Fruit fly (Drosophila melanogaster) whole organism, embryonic: ENCODE results near the gene D1.

ENCODE experiments used
- B-H2 ChIP-seq: fragments of 200-800 bp; sonication (Bioruptor generic); optimal IDR thresholded peaks from 2 replicates; lab custom pipeline; 2018; ENCODE audit warnings: missing biosample characterization, mild to moderate bottlenecking, missing genetic modification characterization
- BtbVII ChIP-seq: fragments of 200-800 bp; sonication (Bioruptor generic); optimal IDR thresholded peaks from 3 replicates; lab custom pipeline; 2017; ENCODE audit warnings: missing biosample characterization, mild to moderate bottlenecking, missing genetic modification characterization
- CG12659 ChIP-seq: fragments of 200-800 bp; sonication (Bioruptor generic); optimal IDR thresholded peaks from 3 replicates; lab custom pipeline; 2017; ENCODE audit warnings: mild to moderate bottlenecking, missing biosample characterization, missing genetic modification reagents, missing genetic modification characterization
- CG13424 ChIP-seq: fragments of 200-800 bp; sonication (Bioruptor generic); optimal IDR thresholded peaks from 2 replicates; lab custom pipeline; 2019; ENCODE audit warnings: missing biosample characterization, mild to moderate bottlenecking, missing genetic modification characterization, moderate library complexity
- CG16815 ChIP-seq: fragments of 200-800 bp; sonication (Bioruptor generic); optimal IDR thresholded peaks from 3 replicates; lab custom pipeline; 2017; ENCODE audit warnings: missing biosample characterization, mild to moderate bottlenecking, missing genetic modification characterization
- CG17385 ChIP-seq: fragments of 200-800 bp; sonication (Bioruptor generic); optimal IDR thresholded peaks from 3 replicates; lab custom pipeline; 2018; ENCODE audit warnings: missing biosample characterization, mild to moderate bottlenecking, missing genetic modification characterization
- CG1832 ChIP-seq: fragments of 200-800 bp; sonication (Bioruptor generic); optimal IDR thresholded peaks from 2 replicates; lab custom pipeline; 2017; ENCODE audit warnings: missing biosample characterization, mild to moderate bottlenecking, missing genetic modification characterization, inconsistent platforms
- CG31224 ChIP-seq: fragments of 200-800 bp; sonication (Bioruptor generic); IDR thresholded peaks from 2 replicates; pipeline ENCODE4 v1.3.6; 2022; ENCODE audit warnings: missing biosample characterization, missing genetic modification characterization
- CG34422 ChIP-seq: fragments of 200-800 bp; sonication (Bioruptor generic); IDR thresholded peaks from 3 replicates; pipeline ENCODE4 v1.3.6; 2022; ENCODE audit warnings: missing biosample characterization, missing genetic modification characterization
- CG3847 ChIP-seq: fragments of 200-800 bp; sonication (Bioruptor generic); IDR thresholded peaks from 2 replicates; pipeline ENCODE4 v1.3.6; 2022; ENCODE audit warnings: missing biosample characterization, missing genetic modification characterization
- CG7271 ChIP-seq: fragments of 200-800 bp; sonication (Bioruptor generic); optimal IDR thresholded peaks from 2 replicates; lab custom pipeline; 2018; ENCODE audit warnings: missing biosample characterization, mild to moderate bottlenecking, missing genetic modification characterization, moderate library complexity
- CG8924 ChIP-seq: fragments of 200-800 bp; optimal IDR thresholded peaks from 3 replicates; lab custom pipeline; 2019; ENCODE audit warnings: missing biosample characterization, mild to moderate bottlenecking, missing genetic modification characterization, moderate library complexity
- CG9437 ChIP-seq: fragments of 200-800 bp; sonication (Bioruptor generic); optimal IDR thresholded peaks from 2 replicates; lab custom pipeline; 2018; ENCODE audit warnings: missing biosample characterization, mild to moderate bottlenecking, missing genetic modification characterization
- D ChIP-seq, 2 experiments: fragments of 200-800 bp in 1 of 2; fragments of >200 bp in 1 of 2; sonication (Bioruptor generic) in 1 of 2; optimal IDR thresholded peaks; 2 replicates in 1 of 2; 3 replicates in 1 of 2; lab custom pipeline; 2017; ENCODE audit warnings: mild to moderate bottlenecking in 1 of 2, missing biosample characterization in 1 of 2, missing genetic modification characterization in 1 of 2, missing genetic modification reagents in 1 of 2
- D19A ChIP-seq: fragments of 200-800 bp; optimal IDR thresholded peaks from 3 replicates; lab custom pipeline; 2019; ENCODE audit warnings: missing biosample characterization, mild to moderate bottlenecking, missing genetic modification characterization, moderate library complexity
- Deaf1 ChIP-seq: fragments of 200-800 bp; optimal IDR thresholded peaks from 3 replicates; lab custom pipeline; 2019; ENCODE audit warnings: missing biosample characterization, mild to moderate bottlenecking, missing genetic modification characterization, moderate library complexity
- Elba2 ChIP-seq: fragments of 200-800 bp; sonication (Bioruptor generic); optimal IDR thresholded peaks from 3 replicates; lab custom pipeline; 2016; ENCODE audit warnings: missing biosample characterization, missing genetic modification characterization
- HLH54F ChIP-seq: fragments of 200-800 bp; sonication (Bioruptor generic); optimal IDR thresholded peaks from 3 replicates; lab custom pipeline; 2016; ENCODE audit warnings: missing biosample characterization, missing genetic modification characterization
- Hey ChIP-seq: fragments of 200-800 bp; sonication (Bioruptor generic); optimal IDR thresholded peaks from 3 replicates; lab custom pipeline; 2018; ENCODE audit warnings: missing biosample characterization, mild to moderate bottlenecking, missing genetic modification characterization
- Med ChIP-seq: fragments of 200-800 bp; sonication (Bioruptor generic); peaks from one replicate; lab custom pipeline; 2016; ENCODE audit warnings: missing biosample characterization, missing genetic modification characterization, mild to moderate bottlenecking, inconsistent platforms, moderate library complexity
- NK7.1 ChIP-seq: fragments of 200-800 bp; sonication (Bioruptor generic); optimal IDR thresholded peaks from 3 replicates; lab custom pipeline; 2016; ENCODE audit warnings: missing biosample characterization, missing genetic modification characterization
- Poxn ChIP-seq: fragments of 200-800 bp; sonication (Bioruptor generic); IDR thresholded peaks from 2 replicates; pipeline ENCODE4 v1.3.6; 2022; ENCODE audit warnings: missing biosample characterization, missing genetic modification characterization
- Sox100B ChIP-seq: fragments of 200-800 bp; sonication (Bioruptor generic); optimal IDR thresholded peaks from 3 replicates; lab custom pipeline; 2018; ENCODE audit warnings: missing biosample characterization, mild to moderate bottlenecking, missing genetic modification characterization
- Trl ChIP-seq, 3 experiments: fragments of >200 bp in 2 of 3; fragments of 200-800 bp in 1 of 3; sonication (Bioruptor generic) in 1 of 3; optimal IDR thresholded peaks; 2 replicates in 1 of 3; 3 replicates in 2 of 3; lab custom pipeline; 2016 to 2017; ENCODE audit warnings: missing biosample characterization in 1 of 3, missing genetic modification characterization in 1 of 3
- ac ChIP-seq: fragments of 200-800 bp; sonication (Bioruptor generic); optimal IDR thresholded peaks from 3 replicates; lab custom pipeline; 2017; ENCODE audit warnings: missing biosample characterization, mild to moderate bottlenecking, missing genetic modification characterization
- al ChIP-seq: fragments of 200-800 bp; sonication (Bioruptor generic); IDR thresholded peaks from 2 replicates; pipeline ENCODE4 v1.3.6; 2022; ENCODE audit warnings: missing biosample characterization, missing genetic modification characterization
- bcd ChIP-seq: fragments of 200-800 bp; sonication (Bioruptor generic); optimal IDR thresholded peaks from 2 replicates; lab custom pipeline; 2017; ENCODE audit warnings: missing biosample characterization, mild to moderate bottlenecking, missing genetic modification characterization
- bigmax ChIP-seq: fragments of 200-800 bp; sonication (Bioruptor generic); optimal IDR thresholded peaks from 2 replicates; lab custom pipeline; 2018; ENCODE audit warnings: missing biosample characterization, mild to moderate bottlenecking, missing genetic modification characterization
- bowl ChIP-seq: fragments of 200-800 bp; sonication (Bioruptor generic); IDR thresholded peaks from 2 replicates; pipeline ENCODE4 v1.3.6; 2022; ENCODE audit warnings: missing biosample characterization, missing genetic modification characterization
- cg ChIP-seq: fragments of 200-800 bp; sonication (Bioruptor generic); optimal IDR thresholded peaks from 3 replicates; lab custom pipeline; 2019; ENCODE audit warnings: missing biosample characterization, mild to moderate bottlenecking, missing genetic modification characterization, moderate library complexity
- crol ChIP-seq: fragments of 200-800 bp; sonication (Bioruptor generic); IDR thresholded peaks from 2 replicates; pipeline ENCODE4 v1.3.6; 2022; ENCODE audit warnings: missing biosample characterization, missing genetic modification characterization
- dati ChIP-seq: fragments of 200-800 bp; sonication (Bioruptor generic); IDR thresholded peaks from 2 replicates; pipeline ENCODE4 v1.3.6; 2022; ENCODE audit warnings: missing biosample characterization, missing genetic modification characterization
- ems ChIP-seq: fragments of 200-800 bp; sonication (Bioruptor generic); optimal IDR thresholded peaks from 3 replicates; lab custom pipeline; 2016; ENCODE audit warnings: missing biosample characterization, missing genetic modification characterization
- ftz-f1 ChIP-seq: fragments of 200-800 bp; sonication (Bioruptor generic); optimal IDR thresholded peaks from 2 replicates; lab custom pipeline; 2016; ENCODE audit warnings: missing biosample characterization, missing genetic modification characterization
- gsb-n ChIP-seq: fragments of 200-800 bp; sonication (Bioruptor generic); optimal IDR thresholded peaks from 3 replicates; lab custom pipeline; 2018; ENCODE audit warnings: missing biosample characterization, mild to moderate bottlenecking, missing genetic modification characterization
- insv ChIP-seq, 2 experiments: fragments of 200-800 bp; sonication (Bioruptor generic); optimal IDR thresholded peaks; 3 replicates each; lab custom pipeline; 2016 to 2018; ENCODE audit warnings: missing biosample characterization in 2 of 2, missing genetic modification characterization in 2 of 2
- jumu ChIP-seq: fragments of 200-800 bp; sonication (Bioruptor generic); optimal IDR thresholded peaks from 3 replicates; lab custom pipeline; 2016; ENCODE audit warnings: missing biosample characterization, missing genetic modification characterization
- ken ChIP-seq: fragments of 200-800 bp; sonication (Bioruptor generic); IDR thresholded peaks from 3 replicates; pipeline ENCODE4 v1.3.6; 2022; ENCODE audit warnings: missing biosample characterization, missing genetic modification characterization
- klu ChIP-seq: fragments of 200-800 bp; sonication (Bioruptor generic); IDR thresholded peaks from 2 replicates; pipeline ENCODE4 v1.3.6; 2022; ENCODE audit warnings: missing biosample characterization, missing genetic modification characterization
- lab ChIP-seq: fragments of 200-800 bp; sonication (Bioruptor generic); optimal IDR thresholded peaks from 3 replicates; lab custom pipeline; 2017; ENCODE audit warnings: missing biosample characterization, missing genetic modification characterization, mild to moderate bottlenecking, moderate library complexity, missing genetic modification reagents
- onecut ChIP-seq: fragments of 200-800 bp; sonication (Bioruptor generic); IDR thresholded peaks from 2 replicates; pipeline ENCODE4 v1.3.6; 2022; ENCODE audit warnings: missing biosample characterization, missing genetic modification characterization
- phol ChIP-seq: fragments of 200-800 bp; sonication (Bioruptor generic); optimal IDR thresholded peaks from 3 replicates; lab custom pipeline; 2018; ENCODE audit warnings: missing biosample characterization, mild to moderate bottlenecking, missing genetic modification characterization, moderate library complexity
- pita ChIP-seq: fragments of 200-800 bp; sonication (Bioruptor generic); optimal IDR thresholded peaks from 2 replicates; lab custom pipeline; 2017; ENCODE audit warnings: missing biosample characterization, mild to moderate bottlenecking, missing genetic modification characterization
- sqz ChIP-seq: fragments of 200-800 bp; sonication (Bioruptor generic); optimal IDR thresholded peaks from 3 replicates; lab custom pipeline; 2018; ENCODE audit warnings: missing biosample characterization, mild to moderate bottlenecking, missing genetic modification characterization
- tgo ChIP-seq: fragments of 200-800 bp; sonication (Bioruptor generic); IDR thresholded peaks from 3 replicates; pipeline ENCODE4 v1.3.6; 2022; ENCODE audit warnings: missing biosample characterization, missing genetic modification characterization
- yki ChIP-seq: fragments of >200 bp; optimal IDR thresholded peaks from 3 replicates; lab custom pipeline; 2018
- zfh1 ChIP-seq: fragments of 200-800 bp; sonication (Bioruptor generic); IDR thresholded peaks from 3 replicates; pipeline ENCODE4 v1.3.6; 2022; ENCODE audit warnings: missing biosample characterization, missing genetic modification characterization
- zfh2 ChIP-seq: fragments of 200-800 bp; sonication (Bioruptor generic); optimal IDR thresholded peaks from 2 replicates; lab custom pipeline; 2016; ENCODE audit warnings: missing biosample characterization, missing genetic modification characterization

D1 gene

dm6 chr3R:9236883-9237267 lies 3.6 kb downstream of the D1 start (continued):
- TF ChIP-seq CG31224 (GFP tag; lab: Robert Waterston, UW): no peak
- TF ChIP-seq CG1832 (GFP tag; lab: Kevin White, UChicago): peak; percentile 32
- peak; percentile 54 for TF ChIP-seq BtbVII (GFP tag; lab: Kevin White, UChicago)
- no peak for TF ChIP-seq gsb-n (tag; lab: Kevin White, UChicago)
- TF ChIP-seq CG12659 (GFP tag; lab: Kevin White, UChicago): no peak
- no peak for TF ChIP-seq bcd (GFP tag; lab: Kevin White, UChicago)
- TF ChIP-seq CG34422 (GFP tag; lab: Robert Waterston, UW): no peak
- no peak for TF ChIP-seq al
- TF ChIP-seq, all 482 proteins: peak for 85

- TF ChIP-seq Trl (optimal IDR thresholded peaks at IDR 0.05; lab: Kevin White, UChicago) (peak; percentile 29 to 84), Trl (GFP tag; optimal IDR thresholded peaks at IDR 0.05; lab: Kevin White, UChicago) (no peak), zfh2 (no peak), CG3847 (GFP tag; lab: Robert Waterston, UW) (no peak), ftz-f1 (no peak), CG9437 (no peak), HLH54F (GFP tag; lab: Kevin White, UChicago) (no peak), CG17385 (GFP tag; lab: Kevin White, UChicago) (peak; percentile 88), yki (peak; percentile 15), dati (GFP tag; lab: Robert Waterston, UW) (no peak), CG13424 (tag; lab: Kevin White, UChicago) (no peak), CG8924 (no peak), D19A (tag; lab: Kevin White, UChicago) (no peak), bowl (no peak), zfh1 (GFP tag; lab: Robert Waterston, UW) (no peak), ems (GFP tag; lab: Kevin White, UChicago) (no peak), phol (tag; lab: Kevin White, UChicago) (peak; percentile 3), Sox100B (GFP tag; lab: Kevin White, UChicago) (no peak), Elba2 (GFP tag; lab: Kevin White, UChicago) (peak; percentile 71), klu (GFP tag; lab: Robert Waterston, UW) (no peak), cg (GFP tag; lab: Kevin White, UChicago) (peak; percentile 72), crol (GFP tag; lab: Robert Waterston, UW) (peak; percentile 98), Med (GFP tag; lab: Kevin White, UChicago) (peak; percentile 72), CG31224 (GFP tag; lab: Robert Waterston, UW) (no peak), ken (GFP tag; lab: Robert Waterston, UW) (no peak), insv (GFP tag; optimal IDR thresholded peaks at IDR 0.05; lab: Kevin White, UChicago) (peak in 1 of 2 experiments; percentile 77), CG7271 (tag; lab: Kevin White, UChicago) (no peak), ac (no peak), Hey (no peak), onecut (0 out of 2 replicates have a peak, but pooled peaks have one; percentile 2), CG34422 (GFP tag; lab: Robert Waterston, UW) (no peak; the same call in 2 of the 3 replicates), B-H2 (GFP tag; lab: Kevin White, UChicago) (no peak), sqz (no peak), NK7.1 (no peak), Deaf1 (peak; percentile 36), bigmax (GFP tag; lab: Kevin White, UChicago) (peak; percentile 52), D (optimal IDR thresholded peaks at IDR 0.05; lab: Kevin White, UChicago) (no peak), D (GFP tag; optimal IDR thresholded peaks at IDR 0.05; lab: Kevin White, UChicago) (no peak), jumu (GFP tag; lab: Kevin White, UChicago) (no peak), CG16815 (GFP tag; lab: Kevin White, UChicago) (no peak), Poxn (GFP tag; lab: Robert Waterston, UW) (no peak), tgo (GFP tag; lab: Robert Waterston, UW) (no peak), pita (GFP tag; lab: Kevin White, UChicago) (no peak), lab (no peak), CG1832 (GFP tag; lab: Kevin White, UChicago) (peak; percentile 36)
These were observed 4.4 kb downstream of the D1 start for dm6 chr3R:9236070-9236492.
